Fruit fly (Drosophila melanogaster) whole organism, embryonic: Measurements from ENCODE around the gene cdi.

Source experiments
- CG10274 ChIP-seq: fragments of 200-800 bp; sonication (Bioruptor generic); optimal IDR thresholded peaks from 3 replicates; lab custom pipeline; 2017; ENCODE audit warnings: missing biosample characterization, mild to moderate bottlenecking, missing genetic modification characterization
- CG10366 ChIP-seq: fragments of 200-800 bp; sonication (Bioruptor generic); IDR thresholded peaks from 2 replicates; pipeline ENCODE4 v1.3.6; 2022; ENCODE audit warnings: missing biosample characterization, missing genetic modification characterization
- CG10431 ChIP-seq: fragments of 200-800 bp; sonication (Bioruptor generic); optimal IDR thresholded peaks from 3 replicates; lab custom pipeline; 2018; ENCODE audit warnings: missing biosample characterization, mild to moderate bottlenecking, missing genetic modification characterization
- CG10543 ChIP-seq: fragments of 200-800 bp; sonication (Bioruptor generic); optimal IDR thresholded peaks from 3 replicates; lab custom pipeline; 2017; ENCODE audit warnings: missing biosample characterization, mild to moderate bottlenecking, missing genetic modification characterization, moderate library complexity
- CG11560 ChIP-seq: fragments of 200-800 bp; sonication (Bioruptor generic); IDR thresholded peaks from 3 replicates; pipeline ENCODE4 v1.3.6; 2022; ENCODE audit warnings: missing biosample characterization, missing genetic modification characterization
- CG12219 ChIP-seq: fragments of 200-800 bp; sonication (Bioruptor generic); optimal IDR thresholded peaks from 3 replicates; lab custom pipeline; 2018; ENCODE audit warnings: missing biosample characterization, mild to moderate bottlenecking, missing genetic modification characterization
- CG12769 ChIP-seq: fragments of 200-800 bp; sonication (Bioruptor generic); optimal IDR thresholded peaks from 2 replicates; lab custom pipeline; 2019; ENCODE audit warnings: missing biosample characterization, mild to moderate bottlenecking, missing genetic modification characterization, moderate library complexity
- CG17802 ChIP-seq: fragments of 200-800 bp; sonication (Bioruptor generic); optimal IDR thresholded peaks from 2 replicates; lab custom pipeline; 2018; ENCODE audit warnings: missing biosample characterization, mild to moderate bottlenecking, missing genetic modification characterization, moderate library complexity
- CG2678 ChIP-seq: fragments of 200-800 bp; sonication (Bioruptor generic); optimal IDR thresholded peaks from 3 replicates; lab custom pipeline; 2019; ENCODE audit warnings: missing biosample characterization, mild to moderate bottlenecking, missing genetic modification characterization, moderate library complexity
- CG33557 ChIP-seq: fragments of 200-800 bp; sonication (Bioruptor generic); optimal IDR thresholded peaks from 2 replicates; lab custom pipeline; 2019; ENCODE audit warnings: missing biosample characterization, mild to moderate bottlenecking, missing genetic modification characterization, moderate library complexity
- CG34376 ChIP-seq: fragments of 200-800 bp; sonication (Bioruptor generic); optimal IDR thresholded peaks from 2 replicates; lab custom pipeline; 2018; ENCODE audit warnings: missing biosample characterization, mild to moderate bottlenecking, missing genetic modification characterization
- CG4328 ChIP-seq: fragments of 200-800 bp; sonication (Bioruptor generic); optimal IDR thresholded peaks from 3 replicates; lab custom pipeline; 2017; ENCODE audit warnings: missing biosample characterization, missing genetic modification reagents, missing genetic modification characterization
- CG6765 ChIP-seq: fragments of 200-800 bp; sonication (Bioruptor generic); optimal IDR thresholded peaks from 3 replicates; lab custom pipeline; 2017; ENCODE audit warnings: missing biosample characterization, mild to moderate bottlenecking, missing genetic modification characterization
- CG6854 ChIP-seq: fragments of 200-800 bp; sonication (Bioruptor generic); optimal IDR thresholded peaks from 3 replicates; lab custom pipeline; 2017; ENCODE audit warnings: missing biosample characterization, mild to moderate bottlenecking, missing genetic modification characterization
- CG7963 ChIP-seq: fragments of 200-800 bp; sonication (Bioruptor generic); IDR thresholded peaks from 3 replicates; pipeline ENCODE4 v1.3.6; 2022; ENCODE audit warnings: missing biosample characterization, missing genetic modification characterization; ENCODE audit not compliant: partially characterized antibody
- CG8089 ChIP-seq: fragments of 200-800 bp; sonication (Bioruptor generic); optimal IDR thresholded peaks from 3 replicates; lab custom pipeline; 2016; ENCODE audit warnings: missing biosample characterization, missing genetic modification characterization
- CG8765 ChIP-seq: fragments of 200-800 bp; sonication (Bioruptor generic); IDR thresholded peaks from 2 replicates; pipeline ENCODE4 v1.3.6; 2022; ENCODE audit warnings: missing biosample characterization, missing genetic modification characterization
- CG9797 ChIP-seq: fragments of 200-800 bp; sonication (Bioruptor generic); optimal IDR thresholded peaks from 3 replicates; lab custom pipeline; 2018; ENCODE audit warnings: missing biosample characterization, mild to moderate bottlenecking, missing genetic modification characterization
- CG9932 ChIP-seq: fragments of 200-800 bp; sonication (Bioruptor generic); IDR thresholded peaks from 2 replicates; pipeline ENCODE4 v1.3.6; 2022; ENCODE audit warnings: missing biosample characterization, missing genetic modification characterization
- H2.0 ChIP-seq: fragments of 200-800 bp; sonication (Bioruptor generic); IDR thresholded peaks from 2 replicates; pipeline ENCODE4 v1.3.6; 2022; ENCODE audit warnings: missing biosample characterization, missing genetic modification characterization
- Lim3 ChIP-seq: fragments of 200-800 bp; sonication (Bioruptor generic); IDR thresholded peaks from 2 replicates; pipeline ENCODE4 v1.3.6; 2022; ENCODE audit warnings: missing biosample characterization, missing genetic modification characterization
- MBD-R2 ChIP-seq: fragments of 200-800 bp; sonication (Bioruptor generic); IDR thresholded peaks from 2 replicates; pipeline ENCODE4 v1.3.6; 2022; ENCODE audit warnings: missing biosample characterization, missing genetic modification characterization
- NFAT ChIP-seq: fragments of 200-800 bp; sonication (Bioruptor generic); IDR thresholded peaks from 2 replicates; pipeline ENCODE4 v1.3.6; 2022; ENCODE audit warnings: missing biosample characterization, missing genetic modification characterization
- Sox102F ChIP-seq: fragments of 200-800 bp; sonication (Bioruptor generic); optimal IDR thresholded peaks from 2 replicates; lab custom pipeline; 2018; ENCODE audit warnings: missing biosample characterization, mild to moderate bottlenecking, missing genetic modification characterization, moderate library complexity
- Taf1 ChIP-seq: fragments of 200-800 bp; sonication (Bioruptor generic); IDR thresholded peaks from 2 replicates; pipeline ENCODE4 v1.3.6; 2022; ENCODE audit warnings: missing biosample characterization, missing genetic modification characterization
- abd-A ChIP-seq: fragments of 200-800 bp; sonication (Bioruptor generic); optimal IDR thresholded peaks from 3 replicates; lab custom pipeline; 2019; ENCODE audit warnings: missing biosample characterization, mild to moderate bottlenecking, missing genetic modification characterization, moderate library complexity
- ase ChIP-seq: fragments of 200-800 bp; sonication (Bioruptor generic); IDR thresholded peaks from 3 replicates; pipeline ENCODE4 v1.3.6; 2022; ENCODE audit warnings: missing biosample characterization, missing genetic modification characterization
- bsh ChIP-seq, 2 experiments: fragments of 200-800 bp; sonication (Bioruptor generic); optimal IDR thresholded peaks; 2 replicates each; lab custom pipeline; 2017 to 2018; ENCODE audit warnings: mild to moderate bottlenecking in 2 of 2, missing biosample characterization in 2 of 2, missing genetic modification characterization in 2 of 2, moderate library complexity in 1 of 2
- chinmo ChIP-seq: fragments of 200-800 bp; sonication (Bioruptor generic); IDR thresholded peaks from 4 replicates; pipeline ENCODE4 v1.3.6; 2022; ENCODE audit warnings: missing biosample characterization, missing genetic modification characterization; ENCODE audit not compliant: partially characterized antibody
- cwo ChIP-seq: fragments of 200-800 bp; sonication (Bioruptor generic); optimal IDR thresholded peaks from 3 replicates; lab custom pipeline; 2017; ENCODE audit warnings: missing biosample characterization, missing genetic modification characterization, mild to moderate bottlenecking, moderate library complexity, missing genetic modification reagents
- exex ChIP-seq: fragments of 200-800 bp; sonication (Bioruptor generic); optimal IDR thresholded peaks from 4 replicates; lab custom pipeline; 2018; ENCODE audit warnings: missing biosample characterization, mild to moderate bottlenecking, missing genetic modification characterization, moderate library complexity
- fd64A ChIP-seq: fragments of 200-800 bp; sonication (Bioruptor generic); optimal IDR thresholded peaks from 3 replicates; lab custom pipeline; 2018; ENCODE audit warnings: missing biosample characterization, mild to moderate bottlenecking, missing genetic modification characterization
- lbe ChIP-seq: fragments of 200-800 bp; sonication (Bioruptor generic); optimal IDR thresholded peaks from 2 replicates; lab custom pipeline; 2016; ENCODE audit warnings: missing biosample characterization, mild to moderate bottlenecking, missing genetic modification characterization
- nmo ChIP-seq: fragments of 200-800 bp; sonication (Bioruptor generic); optimal IDR thresholded peaks from 2 replicates; lab custom pipeline; 2018; ENCODE audit warnings: missing biosample characterization, mild to moderate bottlenecking, missing genetic modification characterization, moderate library complexity
- rib ChIP-seq: fragments of 200-800 bp; sonication (Bioruptor generic); IDR thresholded peaks from 2 replicates; pipeline ENCODE4 v1.3.6; 2022; ENCODE audit warnings: missing biosample characterization, missing genetic modification characterization
- sd ChIP-seq: fragments of 200-800 bp; sonication (Bioruptor generic); optimal IDR thresholded peaks from 3 replicates; lab custom pipeline; 2018; ENCODE audit warnings: missing biosample characterization, mild to moderate bottlenecking, missing genetic modification characterization, moderate library complexity
- shn ChIP-seq: fragments of 200-800 bp; sonication (Bioruptor generic); optimal IDR thresholded peaks from 3 replicates; lab custom pipeline; 2016; ENCODE audit warnings: missing biosample characterization, missing genetic modification characterization
- sob ChIP-seq: fragments of 200-800 bp; sonication (Bioruptor generic); IDR thresholded peaks from 2 replicates; pipeline ENCODE4 v1.3.6; 2022; ENCODE audit warnings: missing biosample characterization, missing genetic modification characterization
- sr ChIP-seq: fragments of 200-800 bp; sonication (Bioruptor generic); IDR thresholded peaks from 3 replicates; pipeline ENCODE4 v1.3.6; 2022; ENCODE audit warnings: missing biosample characterization, missing genetic modification characterization
- stwl ChIP-seq: fragments of 200-800 bp; sonication (Bioruptor generic); optimal IDR thresholded peaks from 3 replicates; lab custom pipeline; 2018; ENCODE audit warnings: missing biosample characterization, mild to moderate bottlenecking, missing genetic modification characterization, moderate library complexity
- sug ChIP-seq: fragments of 200-800 bp; optimal IDR thresholded peaks from 2 replicates; lab custom pipeline; 2019; ENCODE audit warnings: missing biosample characterization, mild to moderate bottlenecking, missing genetic modification characterization, moderate library complexity
- twi ChIP-seq: fragments of 200-800 bp; optimal IDR thresholded peaks from 2 replicates; lab custom pipeline; 2019; ENCODE audit warnings: missing biosample characterization, mild to moderate bottlenecking, missing genetic modification characterization, moderate library complexity
- unpg ChIP-seq: fragments of 200-800 bp; sonication (Bioruptor generic); optimal IDR thresholded peaks from 3 replicates; lab custom pipeline; 2018; ENCODE audit warnings: missing biosample characterization, mild to moderate bottlenecking, missing genetic modification characterization, moderate library complexity
- usp ChIP-seq: fragments of >200 bp; optimal IDR thresholded peaks from 2 replicates; lab custom pipeline; 2017; ENCODE audit warnings: missing biosample characterization, missing genetic modification characterization
- wor ChIP-seq: fragments of 200-800 bp; sonication (Bioruptor generic); IDR thresholded peaks from 2 replicates; pipeline ENCODE4 v1.3.6; 2022; ENCODE audit warnings: missing biosample characterization, missing genetic modification characterization

The cdi gene

DNA sequence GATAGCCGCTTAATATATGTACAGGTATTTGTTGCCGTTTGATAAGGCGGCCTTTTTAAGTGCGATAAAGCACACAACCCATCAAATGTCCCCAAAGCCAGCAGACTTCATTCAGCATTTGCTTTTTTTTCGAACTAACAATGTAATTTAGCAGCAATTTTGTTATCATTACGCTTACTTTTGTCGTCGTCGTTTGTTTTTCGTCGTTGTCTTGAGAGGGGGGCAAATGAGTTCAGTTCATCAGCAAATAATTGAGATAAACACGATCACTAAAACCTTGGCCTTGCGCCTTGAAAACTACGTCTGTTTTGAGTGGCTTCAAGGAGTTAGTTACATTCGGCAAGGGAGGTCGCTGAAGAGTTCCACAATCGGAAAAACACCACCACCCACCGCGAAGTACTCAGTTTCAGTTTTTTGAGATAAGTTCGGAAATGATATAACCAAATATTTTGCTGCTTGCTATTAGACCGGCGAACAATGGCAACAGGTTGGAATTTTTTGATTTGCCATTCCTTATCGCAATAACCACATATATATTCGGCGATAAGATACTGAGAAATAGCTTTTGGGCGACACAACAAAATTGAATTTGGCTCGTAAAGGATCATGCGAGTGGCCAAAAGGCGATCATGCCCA lies 5.0 kb downstream of the cdi start (continued):
- TF ChIP-seq exex (peak; percentile 85), nmo (GFP tag; lab: Kevin White, UChicago) (no peak), fd64A (GFP tag; lab: Kevin White, UChicago) (no peak), sug (peak; percentile 96), unpg (no peak), sd (tag; lab: Kevin White, UChicago) (peak; percentile 93), CG34376 (peak; percentile 37), wor (GFP tag; lab: Robert Waterston, UW) (no peak), sob (GFP tag; lab: Robert Waterston, UW) (no peak), CG10366 (no peak), CG2678 (tag; lab: Kevin White, UChicago) (no peak), Taf1 (GFP tag; lab: Robert Waterston, UW) (no peak), CG6765 (GFP tag; lab: Kevin White, UChicago) (no peak), CG10543 (GFP tag; lab: Kevin White, UChicago) (peak; percentile 57), CG7963 (GFP tag; lab: Robert Waterston, UW) (no peak), chinmo (GFP tag; lab: Robert Waterston, UW) (0 out of 4 replicates have a peak, but pooled peaks have one; percentile 5), CG33557 (GFP tag; lab: Kevin White, UChicago) (no peak)

DNA sequence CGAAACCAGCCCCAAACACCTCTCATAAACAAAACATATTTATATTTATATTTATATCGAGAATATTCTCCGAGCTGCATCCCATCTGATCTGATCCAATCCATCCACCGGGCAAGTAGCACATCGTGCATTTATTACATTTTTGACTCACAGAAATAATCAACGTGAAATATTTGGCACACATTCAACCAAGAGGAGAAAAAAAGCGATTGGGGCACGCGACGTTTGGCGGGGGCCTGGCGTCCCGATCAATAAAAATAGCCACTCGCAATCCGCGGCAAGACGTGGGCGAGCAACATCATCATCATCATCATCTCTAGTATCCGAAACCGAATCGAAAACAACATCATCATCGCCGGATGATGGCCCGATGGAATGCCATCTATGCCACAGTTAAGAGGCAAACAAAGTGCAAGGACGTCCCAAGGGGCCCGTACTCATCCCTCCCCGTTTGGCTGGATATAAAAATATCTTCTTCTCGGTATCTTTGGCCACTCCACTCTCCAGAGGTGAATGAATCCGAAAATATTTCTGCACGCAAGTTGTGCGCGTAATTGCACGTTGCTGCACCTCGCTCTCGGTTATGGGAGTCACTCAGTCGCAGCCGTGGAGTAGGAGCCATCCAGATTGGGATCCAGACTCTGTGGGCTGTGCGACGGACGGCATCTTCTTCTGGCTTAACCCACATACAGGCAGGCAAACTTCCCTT lies 13.3 kb downstream of the cdi start:
- TF ChIP-seq CG17802 (tag; lab: Kevin White, UChicago) (no peak), cwo (GFP tag; lab: Kevin White, UChicago) (peak; percentile 50), CG10543 (GFP tag; lab: Kevin White, UChicago) (peak; percentile 8), sd (tag; lab: Kevin White, UChicago) (peak; percentile 94), CG12769 (tag; lab: Kevin White, UChicago) (peak; percentile 63), CG6854 (GFP tag; lab: Kevin White, UChicago) (no peak), usp (no peak), abd-A (tag; lab: Kevin White, UChicago) (peak; percentile 6), CG11560 (tag; lab: Robert Waterston, UW) (no peak), sr (GFP tag; lab: Robert Waterston, UW) (peak; percentile 93), CG4328 (GFP tag; lab: Kevin White, UChicago) (peak; percentile 13), MBD-R2 (GFP tag; lab: Robert Waterston, UW) (0 out of 2 replicates have a peak, but pooled peaks have one; percentile 14)

DNA sequence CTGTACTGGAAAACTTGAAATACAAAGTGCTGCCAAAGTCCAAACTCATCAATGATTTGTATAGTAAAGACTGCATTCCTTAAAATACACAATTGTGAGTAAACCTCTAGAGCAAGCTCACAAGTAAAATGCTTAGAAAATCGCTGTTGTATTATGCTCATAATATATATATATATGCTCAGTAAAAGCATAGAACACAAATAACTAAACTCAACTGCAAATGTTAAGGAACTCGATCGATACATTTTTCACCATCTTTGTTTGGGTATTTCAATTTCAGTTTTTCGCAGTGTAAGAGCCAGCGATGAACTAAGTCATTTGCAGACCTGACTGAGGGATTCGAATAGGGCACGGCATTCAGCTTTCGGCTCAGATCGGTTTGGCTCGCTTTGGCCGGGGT lies 14.9 kb downstream of the cdi start:
- TF ChIP-seq H2.0 = no peak
- peak in 1 of 2 experiments; percentile 14 for TF ChIP-seq bsh (GFP tag; optimal IDR thresholded peaks at IDR 0.05; lab: Kevin White, UChicago)

DNA sequence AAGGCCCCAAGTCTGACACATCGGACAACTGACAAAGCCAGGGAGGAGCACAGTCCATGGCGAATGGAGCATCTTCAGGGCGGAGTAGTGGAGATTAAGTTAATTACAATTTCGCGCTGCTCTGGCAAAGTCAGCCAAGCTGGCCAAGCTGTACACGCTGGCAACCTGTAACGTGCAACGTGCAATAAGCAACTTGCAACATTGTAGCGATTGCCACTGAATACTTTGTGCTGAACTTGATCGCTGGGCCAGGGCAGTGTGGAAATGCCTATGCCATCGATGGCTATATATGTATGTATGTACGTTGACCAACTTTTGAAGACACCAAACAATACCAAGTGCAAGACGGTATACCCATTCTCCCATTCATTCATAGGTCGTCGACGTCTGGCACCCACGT lies 16.2 kb downstream of the cdi start:
- TF ChIP-seq CG12219 (no peak), CG8765 (GFP tag; lab: Robert Waterston, UW) (no peak), CG10431 (GFP tag; lab: Kevin White, UChicago) (no peak), stwl (tag; lab: Kevin White, UChicago) (no peak), CG9797 (GFP tag; lab: Kevin White, UChicago) (no peak), Lim3 (GFP tag; lab: Robert Waterston, UW) (no peak), CG8089 (GFP tag; lab: Kevin White, UChicago) (no peak), NFAT (GFP tag; lab: Robert Waterston, UW) (no peak), shn (GFP tag; lab: Kevin White, UChicago) (no peak), CG10274 (no peak), twi (tag; lab: Kevin White, UChicago) (no peak), lbe (GFP tag; lab: Kevin White, UChicago) (no peak), ase (GFP tag; lab: Robert Waterston, UW) (no peak), CG9932 (GFP tag; lab: Robert Waterston, UW) (no peak), rib (GFP tag; lab: Robert Waterston, UW) (no peak), Sox102F (no peak)
